Worm (Caenorhabditis elegans) whole organism, L2 larva: ENCODE data around the gene nhr-68.

ENCODE experiments used
- F13H6.1 ChIP-seq: sonication (generic microtip); optimal IDR thresholded peaks from 2 replicates; lab custom pipeline; 2016; ENCODE audit warnings: missing genetic modification characterization, missing compliant biosample characterization
- R02D3.7 ChIP-seq: fragments of 150-350 bp; optimal IDR thresholded peaks from 2 replicates; lab custom pipeline; 2014; ENCODE audit warnings: missing biosample characterization, missing genetic modification characterization
- Y55F3AM.14 ChIP-seq: fragments of 200-800 bp; sonication (Bioruptor generic); optimal IDR thresholded peaks from 2 replicates; lab custom pipeline; 2018; ENCODE audit warnings: mild to moderate bottlenecking, missing genetic modification characterization, missing compliant biosample characterization
- ZK546.5 ChIP-seq: sonication (generic microtip); optimal IDR thresholded peaks from 2 replicates; lab custom pipeline; 2017; ENCODE audit warnings: missing biosample characterization, missing genetic modification characterization
- alr-1 ChIP-seq: fragments of 150-350 bp; optimal IDR thresholded peaks from 2 replicates; lab custom pipeline; 2014; ENCODE audit warnings: missing biosample characterization, missing genetic modification characterization
- aly-2 ChIP-seq: fragments of 150-350 bp; optimal IDR thresholded peaks from 2 replicates; lab custom pipeline; 2014; ENCODE audit warnings: missing biosample characterization, missing genetic modification characterization
- ama-1 ChIP-seq: fragments of 150-350 bp; optimal IDR thresholded peaks from 2 replicates; lab custom pipeline; 2018; ENCODE audit warnings: inconsistent platforms
- blmp-1 ChIP-seq: sonication (generic microtip); optimal IDR thresholded peaks from 2 replicates; lab custom pipeline; 2017; ENCODE audit warnings: missing genetic modification characterization, mild to moderate bottlenecking, missing compliant biosample characterization, antibody characterized with exemption, moderate library complexity; ENCODE audit not compliant: insufficient read depth
- ceh-16 ChIP-seq: fragments of 150-350 bp; optimal IDR thresholded peaks from 2 replicates; lab custom pipeline; 2014; ENCODE audit warnings: missing biosample characterization, missing genetic modification characterization
- ceh-82 ChIP-seq: fragments of 150-350 bp; optimal IDR thresholded peaks from 2 replicates; lab custom pipeline; 2014; ENCODE audit warnings: missing biosample characterization, missing genetic modification characterization
- crh-2 ChIP-seq: sonication (generic microtip); optimal IDR thresholded peaks from 2 replicates; lab custom pipeline; 2017; ENCODE audit warnings: missing biosample characterization, missing genetic modification characterization
- dmd-4 ChIP-seq: sonication (generic microtip); optimal IDR thresholded peaks from 2 replicates; lab custom pipeline; 2017; ENCODE audit warnings: missing biosample characterization, missing genetic modification characterization
- elt-1 ChIP-seq: fragments of 150-350 bp; optimal IDR thresholded peaks from 2 replicates; lab custom pipeline; 2014; ENCODE audit warnings: missing biosample characterization, missing genetic modification characterization
- elt-3 ChIP-seq: sonication (generic microtip); optimal IDR thresholded peaks from 2 replicates; lab custom pipeline; 2017; ENCODE audit warnings: missing biosample characterization, missing genetic modification characterization
- fos-1 ChIP-seq: fragments of 150-350 bp; optimal IDR thresholded peaks from 2 replicates; lab custom pipeline; 2014; ENCODE audit warnings: missing biosample characterization, missing genetic modification characterization
- gmeb-1 ChIP-seq: fragments of 150-350 bp; optimal IDR thresholded peaks from 2 replicates; lab custom pipeline; 2014; ENCODE audit warnings: missing biosample characterization, missing genetic modification characterization
- lin-11 ChIP-seq: fragments of 150-350 bp; sonication (generic microtip); optimal IDR thresholded peaks from 2 replicates; lab custom pipeline; 2014; ENCODE audit warnings: missing biosample characterization, missing genetic modification characterization, inconsistent platforms, mixed read lengths
- lin-39 ChIP-seq: fragments of 150-350 bp; optimal IDR thresholded peaks from 2 replicates; lab custom pipeline; 2014; ENCODE audit warnings: missing biosample characterization, missing genetic modification reagents, missing genetic modification characterization
- lsy-2 ChIP-seq, 2 experiments: fragments of 150-350 bp in 1 of 2; sonication (generic microtip) in 1 of 2; optimal IDR thresholded peaks; 2 replicates each; lab custom pipeline; 2014 to 2017; ENCODE audit warnings: missing biosample characterization in 2 of 2, missing genetic modification characterization in 2 of 2
- mab-5 ChIP-seq: fragments of 150-350 bp; optimal IDR thresholded peaks from 2 replicates; lab custom pipeline; 2014; ENCODE audit warnings: missing biosample characterization, missing genetic modification characterization
- mbf-1 ChIP-seq: sonication (generic microtip); optimal IDR thresholded peaks from 2 replicates; lab custom pipeline; 2017; ENCODE audit warnings: missing biosample characterization, missing genetic modification characterization
- mdl-1 ChIP-seq, 2 experiments: fragments of 150-350 bp in 1 of 2; sonication (generic microtip) in 1 of 2; optimal IDR thresholded peaks; 2 replicates each; lab custom pipeline; 2017; ENCODE audit warnings: missing biosample characterization in 2 of 2, missing genetic modification characterization in 2 of 2
- nhr-10 ChIP-seq: sonication (generic microtip); optimal IDR thresholded peaks from 2 replicates; lab custom pipeline; 2017; ENCODE audit warnings: missing biosample characterization, missing genetic modification characterization
- nhr-11 ChIP-seq: fragments of 150-350 bp; optimal IDR thresholded peaks from 2 replicates; lab custom pipeline; 2014; ENCODE audit warnings: missing biosample characterization, missing genetic modification characterization
- nhr-129 ChIP-seq: fragments of 150-350 bp; optimal IDR thresholded peaks from 2 replicates; lab custom pipeline; 2014; ENCODE audit warnings: missing biosample characterization, missing genetic modification characterization
- nhr-21 ChIP-seq: fragments of 150-350 bp; optimal IDR thresholded peaks from 2 replicates; lab custom pipeline; 2014; ENCODE audit warnings: missing biosample characterization, missing genetic modification characterization
- nhr-237 ChIP-seq: fragments of 150-350 bp; optimal IDR thresholded peaks from 2 replicates; lab custom pipeline; 2014; ENCODE audit warnings: missing biosample characterization, missing genetic modification characterization
- nhr-25 ChIP-seq: fragments of 150-350 bp; sonication (generic microtip); optimal IDR thresholded peaks from 3 replicates; lab custom pipeline; 2014; ENCODE audit warnings: missing biosample characterization, missing genetic modification characterization
- nhr-6 ChIP-seq: fragments of 150-350 bp; optimal IDR thresholded peaks from 2 replicates; lab custom pipeline; 2014; ENCODE audit warnings: missing biosample characterization, missing genetic modification characterization
- nhr-77 ChIP-seq: fragments of 150-350 bp; optimal IDR thresholded peaks from 2 replicates; lab custom pipeline; 2014; ENCODE audit warnings: missing biosample characterization, missing genetic modification characterization
- peb-1 ChIP-seq: fragments of 150-350 bp; optimal IDR thresholded peaks from 2 replicates; lab custom pipeline; 2014; ENCODE audit warnings: missing biosample characterization, missing genetic modification characterization
- sem-4 ChIP-seq: fragments of 150-350 bp; optimal IDR thresholded peaks from 2 replicates; lab custom pipeline; 2014; ENCODE audit warnings: missing biosample characterization, missing genetic modification reagents, missing genetic modification characterization
- skn-1 ChIP-seq: sonication (generic microtip); optimal IDR thresholded peaks from 2 replicates; lab custom pipeline; 2017; ENCODE audit warnings: missing biosample characterization, missing genetic modification characterization
- sma-3 ChIP-seq: sonication (generic microtip); optimal IDR thresholded peaks from 2 replicates; lab custom pipeline; 2016; ENCODE audit warnings: missing genetic modification reagents, missing genetic modification characterization, missing compliant biosample characterization
- sma-9 ChIP-seq, 2 experiments: fragments of 150-350 bp in 1 of 2; sonication (generic microtip) in 1 of 2; optimal IDR thresholded peaks; 2 replicates each; lab custom pipeline; 2014 to 2016; ENCODE audit warnings: missing genetic modification characterization in 2 of 2, mild to moderate bottlenecking in 1 of 2, missing biosample characterization in 1 of 2, missing compliant biosample characterization in 1 of 2, missing genetic modification reagents in 1 of 2, moderate library complexity in 1 of 2
- snpc-4 ChIP-seq: fragments of 150-350 bp; optimal IDR thresholded peaks from 2 replicates; lab custom pipeline; 2014; ENCODE audit warnings: missing biosample characterization, missing genetic modification characterization
- unc-39 ChIP-seq: fragments of 150-350 bp; optimal IDR thresholded peaks from 2 replicates; lab custom pipeline; 2014; ENCODE audit warnings: missing biosample characterization, missing genetic modification characterization
- unc-62 ChIP-seq: fragments of 150-350 bp; optimal IDR thresholded peaks from 2 replicates; lab custom pipeline; 2014; ENCODE audit warnings: missing biosample characterization, missing genetic modification reagents, missing genetic modification characterization
- zag-1 ChIP-seq: fragments of 150-350 bp; optimal IDR thresholded peaks from 2 replicates; lab custom pipeline; 2014; ENCODE audit warnings: missing biosample characterization, missing genetic modification characterization
- ztf-1 ChIP-seq: fragments of 200-800 bp; sonication (Bioruptor generic); conservative IDR thresholded peaks from 2 replicates; pipeline ENCODE4 v1.3.6; 2022; ENCODE audit warnings: missing genetic modification characterization, missing compliant biosample characterization
- ztf-11 ChIP-seq: sonication (generic microtip); optimal IDR thresholded peaks from 2 replicates; lab custom pipeline; 2017; ENCODE audit warnings: missing biosample characterization, missing genetic modification characterization
- ztf-4 ChIP-seq: fragments of 150-350 bp; optimal IDR thresholded peaks from 2 replicates; lab custom pipeline; 2014; ENCODE audit warnings: missing biosample characterization, missing genetic modification characterization

nhr-68 gene

DNA sequence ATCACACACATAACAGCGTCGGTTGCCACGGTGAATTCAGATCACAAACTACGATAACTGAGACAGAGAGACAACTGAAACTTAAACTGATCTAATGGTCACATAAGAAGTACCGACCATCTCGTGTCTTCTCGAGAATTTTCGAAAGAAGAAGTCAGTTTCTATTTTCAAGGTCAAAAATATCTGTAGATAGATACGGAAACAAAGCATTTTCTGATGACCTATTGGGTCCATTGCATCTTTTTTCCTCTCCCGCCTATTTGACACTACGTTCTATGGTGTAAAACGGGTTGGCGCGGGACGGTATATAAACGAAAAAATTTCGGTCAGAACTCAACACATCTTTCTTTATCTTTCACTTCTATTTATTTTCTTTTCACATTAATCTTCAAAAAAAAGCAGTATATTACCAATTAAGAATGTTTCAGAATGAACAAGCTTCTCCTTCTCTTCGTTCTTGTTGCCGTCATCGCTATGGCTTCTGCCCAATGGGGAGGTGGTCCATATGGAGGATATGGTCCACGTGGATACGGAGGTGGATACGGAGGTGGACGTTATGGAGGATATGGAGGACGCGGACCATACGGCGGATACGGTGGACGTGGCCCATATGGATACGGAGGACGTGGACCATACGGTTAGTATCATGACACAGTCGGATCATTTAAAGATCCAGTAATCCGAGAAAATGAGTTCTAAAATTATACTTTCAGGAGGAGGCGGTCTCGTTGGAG lies 42.9 kb downstream of the nhr-68 start, which contains the start of gene nlp-24:
TSS of gene nlp-24 (plus strand) at position 429 of the 734 bp plus-strand sequence.
- TF ChIP-seq nhr-77 (tag; lab: Kevin White, UChicago) (no peak), R02D3.7 (no peak), mbf-1 (no peak), nhr-11 (no peak), ama-1 (lab: Kevin White, UChicago) (peak; percentile 76), nhr-25 (tag; lab: Kevin White, UChicago) (peak; percentile 90), unc-62 (GFP tag; lab: Kevin White, UChicago) (no peak), ceh-82 (tag; lab: Kevin White, UChicago) (no peak), dmd-4 (tag; lab: Kevin White, UChicago) (no peak), aly-2 (tag; lab: Kevin White, UChicago) (no peak), nhr-129 (tag; lab: Kevin White, UChicago) (peak; percentile 24), Y55F3AM.14 (GFP tag; lab: Kevin White, UChicago) (no peak), elt-1 (tag; lab: Kevin White, UChicago) (peak; percentile 2), ZK546.5 (tag; lab: Kevin White, UChicago) (no peak), nhr-21 (tag; lab: Kevin White, UChicago) (peak; percentile 70), sma-9 (GFP tag; optimal IDR thresholded peaks at IDR 0.05; lab: Kevin White, UChicago) (peak; percentile 72), sma-9 (tag; optimal IDR thresholded peaks at IDR 0.05; lab: Kevin White, UChicago) (no peak), peb-1 (tag; lab: Kevin White, UChicago) (no peak), nhr-237 (tag; lab: Kevin White, UChicago) (no peak), F13H6.1 (tag; lab: Kevin White, UChicago) (no peak), ztf-1 (no peak), crh-2 (tag; lab: Kevin White, UChicago) (peak; percentile 19), elt-3 (tag; lab: Kevin White, UChicago) (no peak), sma-3 (GFP tag; lab: Kevin White, UChicago) (peak; percentile 39), blmp-1 (peak; percentile 79), snpc-4 (tag; lab: Kevin White, UChicago) (no peak), nhr-6 (tag; lab: Kevin White, UChicago) (peak; percentile 49), mdl-1 (tag; optimal IDR thresholded peaks at IDR 0.05; lab: Kevin White, UChicago) (no peak), ceh-16 (tag; lab: Kevin White, UChicago) (peak; percentile 61), ztf-4 (no peak), lin-39 (tag; lab: Kevin White, UChicago) (no peak), lsy-2 (tag; optimal IDR thresholded peaks at IDR 0.05; lab: Kevin White, UChicago) (peak in 1 of 2 experiments; percentile 46), fos-1 (tag; lab: Kevin White, UChicago) (peak; percentile 20), nhr-10 (tag; lab: Kevin White, UChicago) (no peak), sem-4 (no peak)

ce11 chrV:11616813-11617212 lies 43.6 kb downstream of the nhr-68 start:
- TF ChIP-seq unc-39 (tag; lab: Kevin White, UChicago) (no peak), nhr-6 (tag; lab: Kevin White, UChicago) (no peak), gmeb-1 (tag; lab: Kevin White, UChicago) (no peak), mdl-1 (tag; optimal IDR thresholded peaks at IDR 0.05; lab: Kevin White, UChicago) (no peak), nhr-77 (tag; lab: Kevin White, UChicago) (no peak), blmp-1 (peak; percentile 4), ztf-4 (no peak), nhr-237 (tag; lab: Kevin White, UChicago) (peak; percentile 5), peb-1 (tag; lab: Kevin White, UChicago) (no peak), skn-1 (tag; lab: Kevin White, UChicago) (no peak), F13H6.1 (tag; lab: Kevin White, UChicago) (no peak), crh-2 (tag; lab: Kevin White, UChicago) (no peak), zag-1 (no peak), ceh-82 (tag; lab: Kevin White, UChicago) (no peak), dmd-4 (tag; lab: Kevin White, UChicago) (no peak), lsy-2 (tag; optimal IDR thresholded peaks at IDR 0.05; lab: Kevin White, UChicago) (no peak), lin-39 (tag; lab: Kevin White, UChicago) (no peak), ceh-16 (tag; lab: Kevin White, UChicago) (no peak), nhr-25 (tag; lab: Kevin White, UChicago) (no peak), mab-5 (no peak), sem-4 (no peak), elt-1 (tag; lab: Kevin White, UChicago) (no peak), elt-3 (tag; lab: Kevin White, UChicago) (no peak), ama-1 (lab: Kevin White, UChicago) (peak; percentile 53), mbf-1 (no peak), ztf-1 (no peak), nhr-21 (tag; lab: Kevin White, UChicago) (peak; percentile 4), ztf-11 (tag; lab: Kevin White, UChicago) (no peak), lin-11 (tag; lab: Kevin White, UChicago) (no peak), alr-1 (tag; lab: Kevin White, UChicago) (no peak), sma-9 (GFP tag; optimal IDR thresholded peaks at IDR 0.05; lab: Kevin White, UChicago) (no peak), sma-9 (tag; optimal IDR thresholded peaks at IDR 0.05; lab: Kevin White, UChicago) (no peak), nhr-129 (tag; lab: Kevin White, UChicago) (no peak)
